Worm (Caenorhabditis elegans): Measurements from ENCODE around the gene F08F8.9.

Gene F08F8.9

DNA sequence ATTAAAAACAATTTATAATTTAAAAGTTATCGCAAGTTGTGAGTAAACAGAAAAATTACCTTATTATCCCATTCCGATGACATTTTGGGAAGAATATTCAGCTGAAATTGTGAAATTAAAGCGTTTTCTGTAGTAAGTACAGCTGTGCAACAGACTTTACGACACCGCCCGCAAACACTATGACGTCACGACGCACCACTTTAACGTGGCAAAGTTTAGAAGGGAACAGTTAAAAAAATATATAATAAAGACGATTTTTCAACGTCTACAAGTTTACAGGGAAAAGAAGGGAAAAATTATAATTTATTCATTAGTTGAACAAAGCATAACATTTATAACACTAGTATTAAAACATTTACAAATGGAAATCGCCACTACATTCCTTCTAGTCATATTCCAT lies at the start of gene F08F8.9:
Gene F08F8.9 (minus strand): TSS at position 101 of the 400 bp plus-strand sequence.
- TF ChIP-seq tbx-11 (GFP tag; IDR thresholded peaks at IDR 0.05) (no peak), hnd-1 (tag; optimal IDR thresholded peaks at IDR 0.05) (no peak), hmbx-1 (tag; optimal IDR thresholded peaks at IDR 0.05) (no peak), ets-7 (tag; optimal IDR thresholded peaks at IDR 0.05) (no peak), tbx-37 (GFP tag; conservative IDR thresholded peaks at IDR 0.05) (no peak), F13C5.2 (tag; optimal IDR thresholded peaks at IDR 0.05) (no peak), scrt-1 (GFP tag; IDR thresholded peaks at IDR 0.05) (no peak), ceh-36 (tag; optimal IDR thresholded peaks at IDR 0.05) (no peak), B0310.2 (tag; optimal IDR thresholded peaks at IDR 0.05) (no peak), pes-1 (GFP tag; IDR thresholded peaks at IDR 0.05) (no peak), flt-1 (GFP tag; IDR thresholded peaks at IDR 0.05) (no peak), ceh-13 (GFP tag; optimal IDR thresholded peaks at IDR 0.05) (no peak), ama-1 (optimal IDR thresholded peaks at IDR 0.05) (no peak)

DNA sequence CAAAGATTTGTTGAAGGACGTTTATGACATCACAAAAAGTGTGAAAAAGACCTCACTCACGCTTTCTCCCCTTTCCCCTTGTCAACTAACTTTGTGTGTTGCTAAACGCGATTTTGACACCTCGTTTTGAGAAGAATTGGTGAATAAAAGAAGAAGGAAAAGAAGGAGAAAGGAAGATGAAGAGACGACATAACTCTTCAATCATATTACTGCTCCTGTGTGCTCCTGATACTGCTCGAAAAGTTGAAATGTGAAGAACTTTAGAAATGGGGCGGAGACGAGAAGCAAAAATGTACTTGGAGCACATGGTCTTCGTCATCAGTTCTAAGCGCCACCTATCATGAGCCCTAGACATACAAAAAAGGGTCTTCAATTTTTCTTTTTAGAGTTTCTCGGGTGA lies 45.2 kb upstream of the F08F8.9 start:
- no peak for TF ChIP-seq ceh-36 (tag; optimal IDR thresholded peaks at IDR 0.05)
- TF ChIP-seq ets-7 (tag; optimal IDR thresholded peaks at IDR 0.05), result no peak
- TF ChIP-seq ceh-13 (GFP tag; optimal IDR thresholded peaks at IDR 0.05), result no peak

DNA sequence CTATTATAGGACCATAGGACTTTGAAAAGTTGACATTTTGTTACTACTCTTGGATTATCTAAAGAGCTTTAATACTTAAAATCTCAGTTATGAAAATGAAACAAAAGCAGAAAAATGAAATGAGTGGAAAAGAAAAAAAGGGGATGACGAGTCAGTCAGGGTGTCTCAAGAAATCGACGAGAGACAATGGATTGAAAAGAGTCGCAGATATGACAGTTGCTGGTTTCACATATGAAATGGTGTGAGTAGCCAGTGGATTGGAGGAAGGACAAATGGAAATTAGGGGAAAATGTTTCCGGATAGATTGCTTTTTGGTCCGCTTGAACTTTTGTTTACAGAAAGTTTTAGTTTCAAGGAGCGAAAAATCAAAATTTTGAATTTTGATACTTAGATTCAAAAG lies 43.4 kb upstream of the F08F8.9 start:
- TF ChIP-seq scrt-1 (GFP tag; IDR thresholded peaks at IDR 0.05) (no peak), hmg-4 (GFP tag; optimal IDR thresholded peaks at IDR 0.05) (no peak), ceh-36 (tag; optimal IDR thresholded peaks at IDR 0.05) (no peak), flt-1 (GFP tag; IDR thresholded peaks at IDR 0.05) (no peak), F13C5.2 (tag; optimal IDR thresholded peaks at IDR 0.05) (no peak), ets-7 (tag; optimal IDR thresholded peaks at IDR 0.05) (no peak), tbx-11 (GFP tag; IDR thresholded peaks at IDR 0.05) (no peak), aly-1 (tag; optimal IDR thresholded peaks at IDR 0.05) (no peak), hnd-1 (tag; optimal IDR thresholded peaks at IDR 0.05) (no peak), sea-1 (GFP tag; conservative IDR thresholded peaks at IDR 0.05) (no peak), ama-1 (optimal IDR thresholded peaks at IDR 0.05) (no peak), ceh-13 (GFP tag; optimal IDR thresholded peaks at IDR 0.05) (no peak), pes-1 (GFP tag; IDR thresholded peaks at IDR 0.05) (no peak), B0310.2 (tag; optimal IDR thresholded peaks at IDR 0.05) (no peak)

DNA sequence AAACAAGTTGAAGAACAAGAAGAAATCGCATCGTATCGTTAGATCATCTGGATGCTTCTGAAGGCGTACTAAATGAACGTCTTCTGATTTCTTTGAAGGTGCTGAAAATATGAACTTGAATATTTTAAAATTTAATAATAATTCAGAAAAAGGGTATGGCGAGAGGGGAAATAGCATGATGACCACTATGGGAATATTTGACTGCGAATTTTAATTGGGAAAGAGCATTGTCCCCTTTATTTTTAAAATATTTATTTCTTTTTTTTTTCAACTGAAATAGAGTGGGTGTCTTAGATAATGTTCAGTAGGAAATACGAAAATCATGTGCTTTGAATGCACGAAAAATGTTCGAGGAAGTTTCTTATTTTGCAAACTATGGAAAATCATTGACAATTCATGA lies 41.6 kb upstream of the F08F8.9 start, which contains the start of gene lgc-50:
Gene lgc-50 (minus strand): TSS at position 101 of the 400 bp plus-strand sequence.
- TF ChIP-seq ceh-36 (tag; optimal IDR thresholded peaks at IDR 0.05) (no peak), aly-1 (tag; optimal IDR thresholded peaks at IDR 0.05) (no peak), tbx-11 (GFP tag; IDR thresholded peaks at IDR 0.05) (no peak), pes-1 (GFP tag; IDR thresholded peaks at IDR 0.05) (no peak), B0310.2 (tag; optimal IDR thresholded peaks at IDR 0.05) (no peak), F13C5.2 (tag; optimal IDR thresholded peaks at IDR 0.05) (no peak), flt-1 (GFP tag; IDR thresholded peaks at IDR 0.05) (no peak), tbx-37 (GFP tag; conservative IDR thresholded peaks at IDR 0.05) (no peak), ets-7 (tag; optimal IDR thresholded peaks at IDR 0.05) (no peak), tra-4 (tag; optimal IDR thresholded peaks at IDR 0.05) (no peak), ama-1 (optimal IDR thresholded peaks at IDR 0.05) (no peak), ceh-13 (GFP tag; optimal IDR thresholded peaks at IDR 0.05) (no peak), scrt-1 (GFP tag; IDR thresholded peaks at IDR 0.05) (no peak), hmg-4 (GFP tag; optimal IDR thresholded peaks at IDR 0.05) (no peak), hnd-1 (tag; optimal IDR thresholded peaks at IDR 0.05) (no peak), sea-1 (GFP tag; conservative IDR thresholded peaks at IDR 0.05) (no peak), hmbx-1 (tag; optimal IDR thresholded peaks at IDR 0.05) (no peak)

DNA sequence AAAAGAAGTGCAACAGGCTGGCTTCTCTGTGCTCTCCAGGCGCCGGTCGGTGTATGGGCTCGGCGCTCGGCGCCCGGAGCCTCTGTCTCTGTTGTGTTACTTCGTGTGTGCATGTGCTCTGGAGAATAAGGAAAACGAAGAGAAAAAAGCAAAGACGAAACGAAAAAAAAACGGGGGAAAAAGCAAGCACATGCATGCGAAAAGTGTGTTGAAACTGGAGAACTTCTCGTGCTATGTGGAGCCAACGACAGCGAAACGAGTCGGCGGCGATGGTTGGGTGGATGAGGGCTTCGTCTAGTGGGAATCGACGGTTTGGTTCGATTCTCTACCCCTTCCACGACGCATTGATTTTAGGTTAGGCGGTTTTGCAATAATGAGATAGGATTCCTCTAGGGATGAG lies 33.6 kb upstream of the F08F8.9 start:
- no peak for TF ChIP-seq hnd-1 (tag; optimal IDR thresholded peaks at IDR 0.05)
- no peak for TF ChIP-seq ceh-36 (tag; optimal IDR thresholded peaks at IDR 0.05)
- TF ChIP-seq pes-1 (GFP tag; IDR thresholded peaks at IDR 0.05), result no peak
- no peak for TF ChIP-seq ceh-13 (GFP tag; optimal IDR thresholded peaks at IDR 0.05)
- TF ChIP-seq hmbx-1 (tag; optimal IDR thresholded peaks at IDR 0.05), result no peak
- no peak for TF ChIP-seq sea-1 (GFP tag; conservative IDR thresholded peaks at IDR 0.05)
- no peak for TF ChIP-seq tra-4 (tag; optimal IDR thresholded peaks at IDR 0.05)
- no peak for TF ChIP-seq ama-1 (optimal IDR thresholded peaks at IDR 0.05)
- no peak for TF ChIP-seq tbx-37 (GFP tag; conservative IDR thresholded peaks at IDR 0.05)
- TF ChIP-seq F13C5.2 (tag; optimal IDR thresholded peaks at IDR 0.05), result no peak

DNA sequence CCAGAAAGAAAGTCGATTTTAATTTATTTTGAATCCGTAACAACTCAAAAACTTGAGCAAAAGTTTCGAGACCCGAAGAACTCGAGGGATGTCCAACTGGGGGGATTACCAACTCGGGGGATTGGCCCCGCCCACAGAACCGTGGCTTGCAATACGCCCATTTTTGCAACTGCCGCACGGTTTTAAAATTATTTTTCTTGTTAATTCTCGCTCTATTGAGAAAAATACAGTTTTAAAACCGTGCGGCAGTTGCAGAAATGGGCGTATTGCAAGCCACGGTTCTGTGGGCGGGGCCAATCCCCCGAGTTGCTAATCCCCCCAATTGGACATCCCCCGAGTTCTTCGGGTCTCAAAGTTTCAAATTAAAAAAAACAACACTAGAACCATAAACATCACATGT lies 32.8 kb upstream of the F08F8.9 start:
- TF ChIP-seq pes-1 (GFP tag; IDR thresholded peaks at IDR 0.05), result peak; percentile 44; the same call in 1 of the 2 replicates

DNA sequence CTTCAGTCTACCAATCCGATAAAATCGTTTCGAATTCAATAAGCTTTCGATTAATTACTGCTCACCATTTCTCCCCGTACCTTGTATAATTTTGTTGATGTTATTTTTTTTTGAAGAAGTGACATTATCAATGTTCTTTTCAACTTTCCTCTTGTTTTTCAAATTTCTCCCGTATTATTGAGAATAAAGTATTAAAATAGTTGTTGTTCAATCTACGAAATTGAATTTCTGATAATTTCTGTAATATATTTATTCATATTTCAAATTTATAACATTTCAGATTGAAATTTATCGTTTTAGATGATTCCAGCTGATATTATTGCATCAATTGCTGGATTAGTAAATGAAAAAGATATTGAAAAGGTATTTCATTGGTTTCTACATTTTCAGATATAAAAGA lies 32.2 kb upstream of the F08F8.9 start, which contains the start of gene trd-1:
Gene trd-1 (plus strand): TSS at position 301 of the 400 bp plus-strand sequence.
- TF ChIP-seq pes-1 (GFP tag; IDR thresholded peaks at IDR 0.05), result no peak
- no peak for TF ChIP-seq scrt-1 (GFP tag; IDR thresholded peaks at IDR 0.05)
- TF ChIP-seq ama-1 (optimal IDR thresholded peaks at IDR 0.05), result no peak
- no peak for TF ChIP-seq B0310.2 (tag; optimal IDR thresholded peaks at IDR 0.05)
- TF ChIP-seq ceh-36 (tag; optimal IDR thresholded peaks at IDR 0.05), result no peak
- no peak for TF ChIP-seq tbx-37 (GFP tag; conservative IDR thresholded peaks at IDR 0.05)
- TF ChIP-seq tra-4 (tag; optimal IDR thresholded peaks at IDR 0.05), result no peak
- TF ChIP-seq ets-7 (tag; optimal IDR thresholded peaks at IDR 0.05), result no peak
- TF ChIP-seq aly-1 (tag; optimal IDR thresholded peaks at IDR 0.05), result no peak
- TF ChIP-seq flt-1 (GFP tag; IDR thresholded peaks at IDR 0.05), result no peak
- TF ChIP-seq sea-1 (GFP tag; conservative IDR thresholded peaks at IDR 0.05), result no peak
- TF ChIP-seq hmg-4 (GFP tag; optimal IDR thresholded peaks at IDR 0.05), result no peak
- no peak for TF ChIP-seq F13C5.2 (tag; optimal IDR thresholded peaks at IDR 0.05)
- TF ChIP-seq hmbx-1 (tag; optimal IDR thresholded peaks at IDR 0.05), result no peak
- no peak for TF ChIP-seq hnd-1 (tag; optimal IDR thresholded peaks at IDR 0.05)
- TF ChIP-seq ceh-13 (GFP tag; optimal IDR thresholded peaks at IDR 0.05), result no peak
- TF ChIP-seq tbx-11 (GFP tag; IDR thresholded peaks at IDR 0.05), result no peak

DNA sequence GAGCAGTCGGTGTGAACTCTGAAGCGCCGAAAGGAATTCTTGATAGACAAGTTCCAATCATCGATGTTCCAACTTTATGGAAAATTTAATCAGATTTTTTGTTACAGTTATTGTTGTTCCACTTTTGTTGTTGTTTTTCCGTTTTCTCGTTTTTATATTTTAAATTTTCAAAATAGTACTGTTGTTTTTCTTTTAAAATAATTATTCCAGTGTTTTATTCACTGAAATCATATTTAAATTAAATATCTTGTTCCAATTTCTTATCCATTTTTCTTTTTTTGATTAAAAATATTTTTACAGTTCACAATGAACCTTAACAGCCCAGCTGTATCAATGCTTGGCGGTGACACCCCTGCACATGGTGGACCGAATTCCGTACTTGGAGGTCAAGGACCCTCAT lies 30.0 kb upstream of the F08F8.9 start, which contains the start of gene tbp-1:
Gene tbp-1 (plus strand): TSS at position 301 of the 400 bp plus-strand sequence.
- TF ChIP-seq ceh-13 (GFP tag; optimal IDR thresholded peaks at IDR 0.05) (no peak), flt-1 (GFP tag; IDR thresholded peaks at IDR 0.05) (no peak), hmbx-1 (tag; optimal IDR thresholded peaks at IDR 0.05) (no peak), ama-1 (optimal IDR thresholded peaks at IDR 0.05) (no peak)
